Fruit fly (Drosophila melanogaster) whole organism, prepupa: ENCODE data around the gene stnB.

Experiments
- CG11294 ChIP-seq: fragments of 200-800 bp; sonication (Bioruptor generic); IDR thresholded peaks from 2 replicates; pipeline ENCODE4 v1.3.6; 2022; ENCODE audit warnings: missing biosample characterization, missing genetic modification characterization
- CG6808 ChIP-seq: fragments of 200-800 bp; sonication (Bioruptor generic); optimal IDR thresholded peaks from 3 replicates; lab custom pipeline; 2017; ENCODE audit warnings: missing biosample characterization, missing genetic modification characterization, mild to moderate bottlenecking, moderate library complexity, missing genetic modification reagents
- CG8119 ChIP-seq: fragments of 200-800 bp; sonication (Bioruptor generic); IDR thresholded peaks from 3 replicates; pipeline ENCODE4 v1.3.6; 2022; ENCODE audit warnings: missing biosample characterization, missing genetic modification characterization
- eg ChIP-seq: fragments of 200-800 bp; sonication (Bioruptor generic); IDR thresholded peaks from 3 replicates; pipeline ENCODE4 v1.3.6; 2022; ENCODE audit warnings: missing biosample characterization, missing genetic modification characterization

The stnB gene

dm6 chrX:22949951-22950350 lies 54.5 kb downstream of the stnB start:
- TF ChIP-seq eg (GFP tag; lab: Robert Waterston, UW) (peak; percentile 74), CG8119 (GFP tag; lab: Robert Waterston, UW) (peak; percentile 31; the same call in 1 of the 3 replicates)

DNA sequence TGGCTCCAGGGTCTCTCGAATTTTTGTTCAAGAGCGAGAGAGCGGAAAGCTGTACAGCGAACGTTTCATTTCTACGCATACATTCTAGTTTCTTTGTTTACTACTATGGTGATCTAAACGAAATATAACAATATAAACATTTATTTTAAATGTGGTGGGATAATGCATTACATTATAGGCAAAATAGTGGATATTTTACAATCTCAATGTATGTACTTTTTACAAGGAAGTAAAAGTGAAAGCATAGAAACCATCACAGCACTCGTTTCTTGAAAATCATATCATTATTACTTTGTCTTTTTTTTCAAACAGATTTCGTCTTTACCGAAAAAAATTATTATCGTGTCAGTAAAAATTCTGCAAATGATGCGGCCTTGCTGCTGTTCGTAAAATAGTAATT lies 59.4 kb downstream of the stnB start, which contains the start of gene Cnep1r1:
Gene Cnep1r1 (plus strand): TSS at position 301 of the 400 bp plus-strand sequence.
- no peak for TF ChIP-seq CG6808 (GFP tag; lab: Kevin White, UChicago)
- TF ChIP-seq CG11294, result no peak
- TF ChIP-seq, all 60 proteins: peak for 0
